Worm (Caenorhabditis elegans): ENCODE measurements around the gene pph-2.

DNA sequence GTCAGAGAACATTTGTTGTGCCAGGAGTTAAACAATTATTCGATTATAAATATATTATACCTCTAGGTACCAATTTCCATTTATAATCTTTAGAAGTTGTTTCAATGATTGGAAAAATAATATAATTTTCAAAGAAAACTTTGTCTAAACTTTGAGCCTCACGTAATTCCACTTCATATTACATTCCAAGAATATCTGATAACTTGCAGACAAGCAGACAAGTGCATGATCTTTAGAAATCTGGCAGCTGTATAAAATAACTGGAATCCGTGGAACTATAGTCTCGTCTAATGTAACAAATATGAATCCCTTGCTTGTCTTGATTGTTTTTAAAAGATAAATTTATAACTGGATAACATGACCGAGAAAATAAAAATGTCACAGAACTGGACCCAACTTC lies 15.0 kb upstream of the pph-2 start:
- no peak for TF ChIP-seq ama-1 (optimal IDR thresholded peaks at IDR 0.05)
- no peak for TF ChIP-seq dpl-1 (GFP tag; optimal IDR thresholded peaks at IDR 0.05)
- TF ChIP-seq unc-30 (tag; optimal IDR thresholded peaks at IDR 0.05), result no peak
- TF ChIP-seq fos-1 (tag; optimal IDR thresholded peaks at IDR 0.05), result no peak
- TF ChIP-seq fkh-10 (GFP tag; optimal IDR thresholded peaks at IDR 0.05), result no peak
- TF ChIP-seq nhr-12 (tag; optimal IDR thresholded peaks at IDR 0.05), result no peak
- TF ChIP-seq nhr-77 (tag; optimal IDR thresholded peaks at IDR 0.05), result no peak
- no peak for TF ChIP-seq nhr-237 (tag; optimal IDR thresholded peaks at IDR 0.05)
- no peak for TF ChIP-seq ztf-4 (tag; optimal IDR thresholded peaks at IDR 0.05)
- no peak for TF ChIP-seq nhr-47 (tag; optimal IDR thresholded peaks at IDR 0.05)
- TF ChIP-seq nhr-76 (tag; optimal IDR thresholded peaks at IDR 0.05), result no peak
- TF ChIP-seq lin-13 (GFP tag; optimal IDR thresholded peaks at IDR 0.05), result no peak
- no peak for TF ChIP-seq ces-1 (GFP tag; optimal IDR thresholded peaks at IDR 0.05)
- no peak for TF ChIP-seq aly-2 (tag; optimal IDR thresholded peaks at IDR 0.05)

All from whole organism, L1 larva.